Worm (Caenorhabditis elegans) whole organism, L1 larva: ENCODE measurements around the gene C06E1.11.

Experiments
- nhr-237 ChIP-seq: fragments of 150-350 bp; optimal IDR thresholded peaks from 2 replicates; lab custom pipeline; 2014; ENCODE audit warnings: missing biosample characterization, missing genetic modification characterization
- nhr-77 ChIP-seq: fragments of 150-350 bp; optimal IDR thresholded peaks from 2 replicates; lab custom pipeline; 2014; ENCODE audit warnings: missing biosample characterization, missing genetic modification characterization
- pax-3 ChIP-seq: fragments of 200-800 bp; sonication (Bioruptor generic); optimal IDR thresholded peaks from 2 replicates; lab custom pipeline; 2018; ENCODE audit warnings: mild to moderate bottlenecking, missing genetic modification characterization, moderate library complexity, missing compliant biosample characterization

- TF ChIP-seq nhr-237 (tag; lab: Kevin White, UChicago) = no peak
- TF ChIP-seq nhr-77 (tag; lab: Kevin White, UChicago) = no peak
- TF ChIP-seq pax-3 = no peak
Measured at ce11 chrIII:8579367-8579766, 37.1 kb downstream of the C06E1.11 start.
